Worm (Caenorhabditis elegans): ENCODE measurements around the gene Y57E12B.1.

Y57E12B.1 gene

ce11 chrV:6949770-6950169 is 1.4 kb downstream of the Y57E12B.1 start, which contains the start of gene Y57E12B.11:
Gene Y57E12B.11 (minus strand): TSS chrV:6949870.
- TF ChIP-seq eor-1 (tag; optimal IDR thresholded peaks at IDR 0.05), result no peak
- no peak for TF ChIP-seq mdl-1 (tag; optimal IDR thresholded peaks at IDR 0.05)
- TF ChIP-seq lsy-12 (tag; optimal IDR thresholded peaks at IDR 0.05), result no peak
- no peak for TF ChIP-seq ZK546.5 (tag; optimal IDR thresholded peaks at IDR 0.05)
- TF ChIP-seq ceh-9 (tag; optimal IDR thresholded peaks at IDR 0.05), result no peak
- no peak for TF ChIP-seq tbx-2 (tag; optimal IDR thresholded peaks at IDR 0.05)
- no peak for TF ChIP-seq nhr-67 (tag; optimal IDR thresholded peaks at IDR 0.05)
- no peak for TF ChIP-seq egl-27 (tag; optimal IDR thresholded peaks at IDR 0.05)
- no peak for TF ChIP-seq lin-39 (tag; optimal IDR thresholded peaks at IDR 0.05)
- no peak for TF ChIP-seq unc-62 (GFP tag; optimal IDR thresholded peaks at IDR 0.05)
- TF ChIP-seq elt-2 (tag; optimal IDR thresholded peaks at IDR 0.05), result no peak
- TF ChIP-seq egl-5 (tag; optimal IDR thresholded peaks at IDR 0.05), result no peak
- no peak for TF ChIP-seq ama-1 (optimal IDR thresholded peaks at IDR 0.05)
- TF ChIP-seq lin-15B (tag; optimal IDR thresholded peaks at IDR 0.05), result no peak
- TF ChIP-seq pha-4 (tag; optimal IDR thresholded peaks at IDR 0.05), result no peak
- no peak for TF ChIP-seq nhr-25 (tag; optimal IDR thresholded peaks at IDR 0.05)
- no peak for TF ChIP-seq snpc-4 (tag; optimal IDR thresholded peaks at IDR 0.05)
- no peak for TF ChIP-seq ztf-11 (tag; optimal IDR thresholded peaks at IDR 0.05)
- TF ChIP-seq aly-2 (tag; optimal IDR thresholded peaks at IDR 0.05), result no peak
- TF ChIP-seq nhr-76 (tag; optimal IDR thresholded peaks at IDR 0.05), result no peak

- TF ChIP-seq daf-12 (tag; optimal IDR thresholded peaks at IDR 0.05) (no peak), nhr-43 (tag; optimal IDR thresholded peaks at IDR 0.05; ENCODE audit: poor library complexity, severe bottlenecking) (no peak), egl-27 (tag; optimal IDR thresholded peaks at IDR 0.05) (no peak), ztf-11 (tag; optimal IDR thresholded peaks at IDR 0.05) (no peak), ceh-82 (tag; optimal IDR thresholded peaks at IDR 0.05) (no peak), mml-1 (tag; optimal IDR thresholded peaks at IDR 0.05) (no peak), ZK546.5 (tag; optimal IDR thresholded peaks at IDR 0.05) (no peak), hmg-11 (tag; optimal IDR thresholded peaks at IDR 0.05) (no peak), nhr-23 (tag; optimal IDR thresholded peaks at IDR 0.05) (no peak), nhr-11 (tag; optimal IDR thresholded peaks at IDR 0.05) (no peak), nfya-1 (tag; optimal IDR thresholded peaks at IDR 0.05; ENCODE audit: insufficient read depth) (no peak), aly-2 (tag; optimal IDR thresholded peaks at IDR 0.05) (no peak), ceh-16 (tag; optimal IDR thresholded peaks at IDR 0.05) (no peak), jun-1 (tag; optimal IDR thresholded peaks at IDR 0.05) (no peak), nhr-67 (tag; optimal IDR thresholded peaks at IDR 0.05) (no peak), nhr-28 (tag; optimal IDR thresholded peaks at IDR 0.05) (no peak), fos-1 (tag; optimal IDR thresholded peaks at IDR 0.05) (no peak), nhr-77 (tag; optimal IDR thresholded peaks at IDR 0.05) (no peak), eor-1 (tag; optimal IDR thresholded peaks at IDR 0.05) (no peak), lsy-12 (tag; optimal IDR thresholded peaks at IDR 0.05) (no peak)
Measured at ce11 chrV:6951306-6951705, 3.0 kb downstream of the Y57E12B.1 start, which contains the start of gene T07H8.11. Gene T07H8.11 (minus strand): TSS chrV:6951406.

ce11 chrV:6953797-6954196 is 5.5 kb downstream of the Y57E12B.1 start, which contains the start of gene srg-31:
Gene srg-31 (minus strand): TSS chrV:6953897.
- no peak for TF ChIP-seq nhr-25 (tag; optimal IDR thresholded peaks at IDR 0.05)
- no peak for TF ChIP-seq pha-4 (tag; optimal IDR thresholded peaks at IDR 0.05)
- TF ChIP-seq nhr-11 (tag; optimal IDR thresholded peaks at IDR 0.05), result no peak
- no peak for TF ChIP-seq lin-39 (tag; optimal IDR thresholded peaks at IDR 0.05)

ce11 chrV:6956237-6956636 is 7.9 kb downstream of the Y57E12B.1 start, which contains the start of gene mec-1:
Gene mec-1 (plus strand): TSS chrV:6956537.
- TF ChIP-seq elt-3 (tag; optimal IDR thresholded peaks at IDR 0.05) (no peak), aly-2 (tag; optimal IDR thresholded peaks at IDR 0.05) (no peak), elt-1 (tag; optimal IDR thresholded peaks at IDR 0.05) (no peak), ceh-16 (tag; optimal IDR thresholded peaks at IDR 0.05) (no peak), nhr-237 (tag; optimal IDR thresholded peaks at IDR 0.05) (no peak), sea-2 (GFP tag; optimal IDR thresholded peaks at IDR 0.05) (no peak), mml-1 (tag; optimal IDR thresholded peaks at IDR 0.05) (no peak), mdl-1 (tag; optimal IDR thresholded peaks at IDR 0.05) (no peak), eor-1 (tag; optimal IDR thresholded peaks at IDR 0.05) (no peak), ceh-28 (tag; optimal IDR thresholded peaks at IDR 0.05) (no peak), nhr-76 (tag; optimal IDR thresholded peaks at IDR 0.05) (no peak), nhr-11 (tag; optimal IDR thresholded peaks at IDR 0.05) (no peak), ZK546.5 (tag; optimal IDR thresholded peaks at IDR 0.05) (no peak), nhr-67 (tag; optimal IDR thresholded peaks at IDR 0.05) (no peak), lin-39 (tag; optimal IDR thresholded peaks at IDR 0.05) (no peak), skn-1 (tag; optimal IDR thresholded peaks at IDR 0.05) (no peak), R02D3.7 (tag; optimal IDR thresholded peaks at IDR 0.05) (no peak), zag-1 (tag; optimal IDR thresholded peaks at IDR 0.05) (no peak), fos-1 (tag; optimal IDR thresholded peaks at IDR 0.05) (no peak)
